Worm (Caenorhabditis elegans): Measurements from ENCODE around the gene F48E8.2.

Gene F48E8.2

ce11 chrIII:5506023-5506597 lies 41.9 kb downstream of the F48E8.2 start (continued):
- TF ChIP-seq dox-1 (GFP tag; IDR thresholded peaks at IDR 0.05): 0 out of 2 replicates have a peak, but pooled peaks have one; percentile 19
- TF ChIP-seq attf-5 (GFP tag; optimal IDR thresholded peaks at IDR 0.05): peak; percentile 22
- TF ChIP-seq chd-7 (tag; optimal IDR thresholded peaks at IDR 0.05): peak; percentile 65
- TF ChIP-seq B0261.1 (tag; optimal IDR thresholded peaks at IDR 0.05): no peak
- TF ChIP-seq mel-28 (tag; optimal IDR thresholded peaks at IDR 0.05; ENCODE audit: borderline replicate concordance): no peak
- 0 out of 2 replicates have a peak, but pooled peaks have one; percentile 12 for TF ChIP-seq lir-1 (GFP tag; conservative IDR thresholded peaks at IDR 0.05)
- peak; percentile 63 for TF ChIP-seq Y56A3A.18 (GFP tag; IDR thresholded peaks at IDR 0.05)
- no peak for TF ChIP-seq him-1 (tag; optimal IDR thresholded peaks at IDR 0.05)
- no peak for TF ChIP-seq mxl-1 (tag; optimal IDR thresholded peaks at IDR 0.05)
- TF ChIP-seq fkh-3 (tag; optimal IDR thresholded peaks at IDR 0.05): peak; percentile 37
- peak in 1 of 2 experiments; percentile 49 for TF ChIP-seq let-607 (tag; optimal IDR thresholded peaks at IDR 0.05)
- TF ChIP-seq ztf-18 (tag; optimal IDR thresholded peaks at IDR 0.05): no peak
- TF ChIP-seq ceh-79 (tag; optimal IDR thresholded peaks at IDR 0.05): peak; percentile 81
- peak; percentile 80 for TF ChIP-seq repo-1 (tag; optimal IDR thresholded peaks at IDR 0.05)
- TF ChIP-seq mcd-1 (GFP tag; IDR thresholded peaks at IDR 0.05): peak; percentile 37; the same call in 1 of the 2 replicates
- no peak for TF ChIP-seq bed-2 (GFP tag; IDR thresholded peaks at IDR 0.05)
- peak; percentile 73; the same call in 1 of the 2 replicates for TF ChIP-seq nfyb-1 (GFP tag; IDR thresholded peaks at IDR 0.05)
- peak; percentile 52 for TF ChIP-seq nhr-90 (tag; optimal IDR thresholded peaks at IDR 0.05)
- peak; percentile 29 for TF ChIP-seq hrde-1 (tag; optimal IDR thresholded peaks at IDR 0.05; ENCODE audit: borderline replicate concordance)
- no peak for TF ChIP-seq ets-4 (GFP tag; optimal IDR thresholded peaks at IDR 0.05)
- peak; percentile 48 for TF ChIP-seq ztf-3 (GFP tag; optimal IDR thresholded peaks at IDR 0.05)
- peak; percentile 89; the same call in 1 of the 2 replicates for TF ChIP-seq Y53G8AR.9 (GFP tag; conservative IDR thresholded peaks at IDR 0.05)
- TF ChIP-seq F57C9.4 (tag; optimal IDR thresholded peaks at IDR 0.05): peak; percentile 52
- no peak for TF ChIP-seq snpc-1.3 (tag; optimal IDR thresholded peaks at IDR 0.05; ENCODE audit: insufficient read depth)
- TF ChIP-seq ztf-26 (tag; optimal IDR thresholded peaks at IDR 0.05): peak; percentile 66
- TF ChIP-seq let-526 (GFP tag; IDR thresholded peaks at IDR 0.05): no peak
- TF ChIP-seq snpc-4 (GFP tag; optimal IDR thresholded peaks at IDR 0.05): no peak
- TF ChIP-seq snpc-4 (tag; optimal IDR thresholded peaks at IDR 0.05): peak in 1 of 4 experiments; percentile 12
- peak; percentile 67 for TF ChIP-seq atf-7 (tag; optimal IDR thresholded peaks at IDR 0.05)
- TF ChIP-seq ekl-4 (GFP tag; IDR thresholded peaks at IDR 0.05): peak; percentile 85
- no peak for TF ChIP-seq F52B5.7 (tag; optimal IDR thresholded peaks at IDR 0.05)
- TF ChIP-seq gei-17 (GFP tag; optimal IDR thresholded peaks at IDR 0.05): peak; percentile 62
- TF ChIP-seq snpc-1.1 (tag; optimal IDR thresholded peaks at IDR 0.05; ENCODE audit: insufficient read depth): no peak
- peak; percentile 46; the same call in 1 of the 2 replicates for TF ChIP-seq madf-6 (GFP tag; IDR thresholded peaks at IDR 0.05)
- no peak for TF ChIP-seq nfya-2 (GFP tag; IDR thresholded peaks at IDR 0.05)
- TF ChIP-seq egl-18 (GFP tag; IDR thresholded peaks at IDR 0.05): no peak
- no peak for TF ChIP-seq lin-40 (tag; optimal IDR thresholded peaks at IDR 0.05)
- peak; percentile 63 for TF ChIP-seq nhr-179 (tag; optimal IDR thresholded peaks at IDR 0.05)
- peak; percentile 35 for TF ChIP-seq ZK185.1 (tag; optimal IDR thresholded peaks at IDR 0.05; ENCODE audit: poor library complexity, severe bottlenecking)
- TF ChIP-seq sptf-2 (GFP tag; optimal IDR thresholded peaks at IDR 0.05): no peak
- peak; percentile 50 for TF ChIP-seq madf-10 (tag; optimal IDR thresholded peaks at IDR 0.05)
- TF ChIP-seq athp-1 (tag; optimal IDR thresholded peaks at IDR 0.05): peak; percentile 3
- peak; percentile 65 for TF ChIP-seq F10E7.11 (tag; optimal IDR thresholded peaks at IDR 0.05)
